Fruit fly (Drosophila melanogaster) S2 (cell line): Measurements from ENCODE around the gene CG7694.

Source experiments
- CG8478 ChIP-seq: fragments of >200 bp; optimal IDR thresholded peaks from 2 replicates; lab custom pipeline; 2018
- CTCF ChIP-seq, 2 experiments: fragments of >200 bp; optimal IDR thresholded peaks; 2 replicates each; lab custom pipeline; 2018

- TF ChIP-seq CTCF (optimal IDR thresholded peaks at IDR 0.05; lab: Kevin White, UChicago) (no peak), CG8478 (lab: Kevin White, UChicago) (no peak)
Measured at dm6 chr3R:18548787-18549186, 24.1 kb upstream of the CG7694 start.
